Worm (Caenorhabditis elegans): ENCODE results near the gene fubl-2.

DNA sequence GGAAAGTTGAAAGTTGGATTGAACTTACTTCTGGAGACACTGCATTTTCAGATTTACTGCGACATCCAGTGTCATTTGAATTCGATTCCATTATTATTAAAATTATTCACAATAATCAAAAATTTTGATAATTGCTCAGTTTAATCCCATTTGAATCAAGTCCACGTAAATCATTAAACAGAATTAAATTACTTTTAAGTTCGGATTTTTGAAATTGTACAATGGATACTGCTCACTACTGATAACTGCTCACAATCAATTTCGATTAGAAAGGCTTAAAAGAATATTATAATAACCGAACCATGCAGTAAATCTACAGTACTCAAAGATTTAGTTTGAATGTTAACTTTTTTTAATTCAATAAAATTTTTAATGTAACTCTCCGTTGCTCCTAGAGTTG is 23.4 kb downstream of the fubl-2 start, which contains the start of gene R01H2.4:
- no peak for TF ChIP-seq nhr-25 (tag; optimal IDR thresholded peaks at IDR 0.05)
- no peak for TF ChIP-seq sma-3 (GFP tag; optimal IDR thresholded peaks at IDR 0.05)
- no peak for TF ChIP-seq nhr-237 (tag; optimal IDR thresholded peaks at IDR 0.05)
- no peak for TF ChIP-seq R02D3.7 (tag; optimal IDR thresholded peaks at IDR 0.05)
